Worm (Caenorhabditis elegans): Measurements from ENCODE around the gene W02C12.2.

W02C12.2 gene

ce11 chrIV:4049398-4049998, 41.7 kb upstream of the W02C12.2 start, which contains the start of gene pcn-1 (continued):
- TF ChIP-seq hsf-1 (GFP tag; IDR thresholded peaks at IDR 0.05) (peak; percentile 91), ceh-100 (GFP tag; IDR thresholded peaks at IDR 0.05) (peak; percentile 82), nfya-2 (GFP tag; IDR thresholded peaks at IDR 0.05) (no peak), ets-4 (GFP tag; optimal IDR thresholded peaks at IDR 0.05) (no peak), repo-1 (tag; optimal IDR thresholded peaks at IDR 0.05) (peak; percentile 95), snpc-3.4 (tag; optimal IDR thresholded peaks at IDR 0.05) (peak; percentile 86), ztf-18 (tag; optimal IDR thresholded peaks at IDR 0.05) (peak; percentile 100), F37B4.10 (GFP tag; IDR thresholded peaks at IDR 0.05) (peak; percentile 93), ama-1 (optimal IDR thresholded peaks at IDR 0.05) (no peak), ama-1 (GFP tag; optimal IDR thresholded peaks at IDR 0.05) (peak in 1 of 2 experiments; percentile 23), lin-40 (tag; optimal IDR thresholded peaks at IDR 0.05) (peak; percentile 98), mcd-1 (GFP tag; IDR thresholded peaks at IDR 0.05) (peak; percentile 97), somi-1 (GFP tag; optimal IDR thresholded peaks at IDR 0.05) (peak; percentile 89), lin-35 (GFP tag; optimal IDR thresholded peaks at IDR 0.05) (peak; percentile 84 to 97 (median 87)), egrh-3 (GFP tag; IDR thresholded peaks at IDR 0.05) (peak; percentile 38; the same call in 1 of the 2 replicates), ztf-26 (tag; optimal IDR thresholded peaks at IDR 0.05) (peak; percentile 96), lsl-1 (GFP tag; optimal IDR thresholded peaks at IDR 0.05) (peak; percentile 92), mel-28 (tag; optimal IDR thresholded peaks at IDR 0.05; ENCODE audit: borderline replicate concordance) (peak; percentile 64), tbp1 (GFP tag; optimal IDR thresholded peaks at IDR 0.05) (peak; percentile 76), nfyb-1 (GFP tag; IDR thresholded peaks at IDR 0.05) (peak; percentile 96), aptf-2 (GFP tag; conservative IDR thresholded peaks at IDR 0.05) (peak; percentile 75; the same call in 1 of the 2 replicates), attf-3 (GFP tag; conservative IDR thresholded peaks at IDR 0.05) (peak; percentile 78), Y53F4B.3 (GFP tag; IDR thresholded peaks at IDR 0.05) (no peak), pha-4 (tag; optimal IDR thresholded peaks at IDR 0.05) (peak; percentile 61), K11D2.4 (GFP tag; IDR thresholded peaks at IDR 0.05) (peak; percentile 93), atf-7 (tag; optimal IDR thresholded peaks at IDR 0.05) (peak; percentile 91), ztf-6 (GFP tag; IDR thresholded peaks at IDR 0.05) (peak; percentile 81; the same call in 1 of the 2 replicates), dpl-1 (GFP tag; optimal IDR thresholded peaks at IDR 0.05) (peak; percentile 99), hmg-20 (GFP tag; IDR thresholded peaks at IDR 0.05) (peak; percentile 89), Y95B8A.8 (GFP tag; IDR thresholded peaks at IDR 0.05) (peak; percentile 92), tlf-1 (GFP tag; optimal IDR thresholded peaks at IDR 0.05) (peak; percentile 98), efl-1 (GFP tag; optimal IDR thresholded peaks at IDR 0.05) (peak; percentile 98), B0336.3 (GFP tag; IDR thresholded peaks at IDR 0.05) (peak; percentile 99), hlh-26 (GFP tag; conservative IDR thresholded peaks at IDR 0.05) (no peak), hmg-1.2 (GFP tag; IDR thresholded peaks at IDR 0.05) (peak; percentile 85), madf-3 (GFP tag; IDR thresholded peaks at IDR 0.05) (peak; percentile 96), let-526 (GFP tag; IDR thresholded peaks at IDR 0.05) (peak; percentile 86), B0035.1 (tag; optimal IDR thresholded peaks at IDR 0.05) (peak; percentile 85), ztf-22 (GFP tag; optimal IDR thresholded peaks at IDR 0.05) (peak; percentile 29), nhr-27 (tag; optimal IDR thresholded peaks at IDR 0.05) (peak; percentile 2), lsy-27 (tag; optimal IDR thresholded peaks at IDR 0.05; ENCODE audit: borderline replicate concordance, insufficient read depth) (peak; percentile 12), Y79H2A.3 (GFP tag; conservative IDR thresholded peaks at IDR 0.05) (peak; percentile 86), hlh-12 (tag; optimal IDR thresholded peaks at IDR 0.05) (no peak), T26A5.8 (tag; optimal IDR thresholded peaks at IDR 0.05) (no peak), B0019.2 (GFP tag; conservative IDR thresholded peaks at IDR 0.05) (peak; percentile 87), tbx-9 (tag; optimal IDR thresholded peaks at IDR 0.05; ENCODE audit: borderline replicate concordance) (no peak), unc-130 (GFP tag; optimal IDR thresholded peaks at IDR 0.05) (peak; percentile 87), F39B2.1 (GFP tag; IDR thresholded peaks at IDR 0.05) (peak; percentile 65; the same call in 1 of the 2 replicates)
